Fruit fly (Drosophila melanogaster) whole organism, wandering third instar larva: Measurements from ENCODE around the gene GNBP1.

Experiments used
- N ChIP-seq: fragments of >200 bp; optimal IDR thresholded peaks from 2 replicates; lab custom pipeline; 2018; ENCODE audit warnings: missing biosample characterization, missing external identifiers, missing genetic modification characterization
- dmrt93B ChIP-seq: fragments of 200-800 bp; sonication (Bioruptor generic); optimal IDR thresholded peaks from 2 replicates; lab custom pipeline; 2018; ENCODE audit warnings: missing biosample characterization, mild to moderate bottlenecking, missing genetic modification characterization
- fru ChIP-seq: fragments of 200-800 bp; sonication (Bioruptor generic); optimal IDR thresholded peaks from 3 replicates; lab custom pipeline; 2016; ENCODE audit warnings: missing biosample characterization, mild to moderate bottlenecking, missing genetic modification characterization
- pan ChIP-seq: fragments of >200 bp; optimal IDR thresholded peaks from 2 replicates; lab custom pipeline; 2017
- psq ChIP-seq: fragments of 200-800 bp; sonication (Bioruptor generic); optimal IDR thresholded peaks from 3 replicates; lab custom pipeline; 2017; ENCODE audit warnings: missing biosample characterization, mild to moderate bottlenecking, missing genetic modification characterization, moderate library complexity
- usp ChIP-seq: fragments of >200 bp; optimal IDR thresholded peaks from 2 replicates; lab custom pipeline; 2017; ENCODE audit warnings: missing biosample characterization, missing genetic modification characterization

dm6 chr3L:18723172-18723571 lies 47.6 kb downstream of the GNBP1 start, which contains the start of gene CG12477:
- TF ChIP-seq N (GFP tag; lab: Kevin White, UChicago) (no peak), fru (no peak), psq (GFP tag; lab: Kevin White, UChicago) (no peak), usp (GFP tag; lab: Kevin White, UChicago) (no peak), dmrt93B (no peak), pan (no peak)
